Fruit fly (Drosophila melanogaster): ENCODE data around the gene CG7110.

CG7110 gene

DNA sequence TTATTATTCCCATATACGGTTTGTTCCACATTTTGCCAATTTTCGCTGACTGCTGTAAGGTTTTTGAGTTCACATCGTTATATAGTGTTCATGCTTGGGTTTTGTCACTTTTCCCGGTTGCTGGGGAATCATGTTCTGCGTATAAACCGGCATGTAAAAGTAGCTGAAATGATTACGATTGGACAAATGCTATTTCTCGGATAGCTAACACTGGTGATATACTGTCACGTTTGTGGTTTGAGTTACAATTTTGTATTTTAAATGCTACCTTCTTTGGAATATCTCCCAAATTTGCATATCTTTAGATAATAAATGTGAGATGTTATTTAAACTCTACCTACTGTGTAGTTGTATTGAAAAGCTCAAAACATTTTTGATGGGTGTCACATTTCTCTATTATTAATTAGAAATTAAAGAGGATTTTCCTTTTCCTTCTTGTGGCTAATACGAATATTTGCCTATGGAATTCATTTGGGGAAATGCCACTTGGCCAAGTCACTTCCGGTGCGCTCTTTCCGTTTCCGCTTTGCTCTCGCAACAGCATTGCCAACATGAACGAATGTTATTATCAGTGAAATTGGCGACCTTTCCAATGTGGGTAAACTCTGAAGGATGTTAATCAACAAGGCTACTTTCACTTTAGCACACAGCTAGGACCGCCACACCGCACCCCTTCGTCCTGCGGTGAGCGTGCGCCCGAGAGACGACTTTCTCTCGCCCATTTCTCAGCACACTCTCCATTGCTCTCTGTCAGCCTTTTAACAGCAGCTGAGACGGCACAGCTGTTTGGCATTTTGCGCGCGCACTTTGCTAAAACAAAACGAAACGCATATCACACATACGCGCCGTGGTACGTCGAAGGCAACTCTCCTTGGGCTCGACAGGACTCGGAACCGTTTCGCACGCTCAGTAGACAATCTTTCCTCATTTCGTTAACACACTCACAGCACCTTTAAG is 16.0 kb downstream of the CG7110 start, which contains the start of the genes CG16956, CG42784 and CG43850 (continued):
- no peak for TF ChIP-seq Hr78 (GFP tag; optimal IDR thresholded peaks at IDR 0.05)
- no peak for TF ChIP-seq CG10979 (tag; optimal IDR thresholded peaks at IDR 0.05)
- TF ChIP-seq CG9932 (GFP tag; IDR thresholded peaks at IDR 0.05): no peak
- TF ChIP-seq zfh1 (GFP tag; IDR thresholded peaks at IDR 0.05): no peak
- TF ChIP-seq Camta (GFP tag; optimal IDR thresholded peaks at IDR 0.05): no peak
- TF ChIP-seq ems (GFP tag; optimal IDR thresholded peaks at IDR 0.05): no peak
- TF ChIP-seq Dfd (GFP tag; optimal IDR thresholded peaks at IDR 0.05): no peak
- TF ChIP-seq Ets65A (GFP tag): peak; percentile 51
- no peak for TF ChIP-seq CG2678 (tag; optimal IDR thresholded peaks at IDR 0.05)
- TF ChIP-seq CG15696 (tag; optimal IDR thresholded peaks at IDR 0.05): no peak
- TF ChIP-seq dm (GFP tag; optimal IDR thresholded peaks at IDR 0.05): no peak
- TF ChIP-seq gcm (GFP tag; optimal IDR thresholded peaks at IDR 0.05): no peak
- peak; percentile 87 for TF ChIP-seq Meics (GFP tag; optimal IDR thresholded peaks at IDR 0.05)
- peak in 1 of 2 experiments; percentile 49 for TF ChIP-seq insv (GFP tag; optimal IDR thresholded peaks at IDR 0.05)
- TF ChIP-seq Hmr (GFP tag; optimal IDR thresholded peaks at IDR 0.05): peak; percentile 94
- no peak for TF ChIP-seq inv (GFP tag; IDR thresholded peaks at IDR 0.05; ENCODE audit: partially characterized antibody)
- TF ChIP-seq CG9215 (GFP tag; IDR thresholded peaks at IDR 0.05): no peak; the same call in 1 of the 2 replicates
- peak; percentile 26 for TF ChIP-seq sqz (GFP tag; optimal IDR thresholded peaks at IDR 0.05)
- TF ChIP-seq disco-r (GFP tag; optimal IDR thresholded peaks at IDR 0.05): peak; percentile 5
- TF ChIP-seq CG5180 (GFP tag; optimal IDR thresholded peaks at IDR 0.05): peak; percentile 51

- TF ChIP-seq ken (GFP tag; IDR thresholded peaks at IDR 0.05) (no peak), CG34376 (GFP tag; optimal IDR thresholded peaks at IDR 0.05) (no peak), Drgx (GFP tag; IDR thresholded peaks at IDR 0.05) (peak; percentile 30; the same call in 1 of the 2 replicates)
Observed at dm6 chr2L:13430919-13431502, 32.2 kb downstream of the CG7110 start.

DNA sequence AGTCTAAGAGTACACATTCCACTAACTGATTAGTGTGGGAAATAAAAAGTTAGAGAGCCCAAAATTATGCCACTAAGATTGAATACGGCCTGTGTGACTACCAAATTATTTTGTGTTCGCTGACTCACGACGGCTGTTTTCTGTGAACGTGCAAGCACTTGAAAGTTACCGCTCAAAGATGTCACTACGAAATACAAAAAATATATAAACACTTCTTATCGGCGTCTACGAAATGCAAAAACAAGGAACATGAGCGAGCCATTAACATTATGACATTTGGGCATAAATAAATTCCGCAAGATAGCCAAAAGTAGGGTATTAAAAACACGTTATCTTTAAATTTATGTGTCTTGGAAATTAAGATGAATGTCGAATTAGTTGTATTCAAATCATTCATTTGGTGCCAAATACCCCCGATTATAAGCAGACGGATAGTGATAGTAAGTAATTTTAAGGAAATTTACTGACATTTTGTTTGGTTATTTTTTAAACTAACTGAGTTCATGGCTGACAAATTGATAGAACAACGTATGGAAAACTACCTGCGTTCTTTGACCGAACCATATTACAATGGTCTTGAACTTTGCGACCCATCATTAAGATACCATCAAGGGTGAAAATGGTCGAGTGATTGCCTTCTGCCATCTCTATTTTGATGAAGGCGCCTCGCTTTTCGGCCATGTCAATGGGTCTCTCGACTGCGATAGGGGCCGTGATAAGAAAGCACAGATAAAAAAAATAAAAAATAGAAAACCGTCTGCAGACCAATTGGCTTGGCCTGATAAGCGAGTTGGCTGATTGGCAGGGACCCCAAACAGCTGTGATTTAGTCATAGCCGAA is 36.2 kb downstream of the CG7110 start, which contains the start of gene Tehao:
Tehao (plus strand) TSS at position 828 of the 840 bp plus-strand sequence.
- no peak for TF ChIP-seq CG3281 (GFP tag; optimal IDR thresholded peaks at IDR 0.05)
- peak in 1 of 2 experiments; percentile 78 for TF ChIP-seq Hr78 (GFP tag; optimal IDR thresholded peaks at IDR 0.05)
- no peak for TF ChIP-seq ap (GFP tag; IDR thresholded peaks at IDR 0.05)
- no peak for TF ChIP-seq Hsf (GFP tag; optimal IDR thresholded peaks at IDR 0.05)
- TF ChIP-seq nerfin-2 (GFP tag; IDR thresholded peaks at IDR 0.05; ENCODE audit: partially characterized antibody): no peak
- no peak for TF ChIP-seq CG3163 (GFP tag; optimal IDR thresholded peaks at IDR 0.05)
- TF ChIP-seq zf30C (GFP tag; optimal IDR thresholded peaks at IDR 0.05): no peak
- peak; percentile 76 for TF ChIP-seq CG34376 (GFP tag; optimal IDR thresholded peaks at IDR 0.05)
- peak; percentile 20 for TF ChIP-seq CG2120 (GFP tag; optimal IDR thresholded peaks at IDR 0.05)
- no peak for TF ChIP-seq CG42726 (GFP tag; IDR thresholded peaks at IDR 0.05; ENCODE audit: partially characterized antibody)
- no peak for TF ChIP-seq Elba2 (GFP tag; optimal IDR thresholded peaks at IDR 0.05)
- peak; percentile 9 for TF ChIP-seq Dip3 (GFP tag; optimal IDR thresholded peaks at IDR 0.05)
- TF ChIP-seq h (optimal IDR thresholded peaks at IDR 0.05): no peak
- no peak for TF ChIP-seq CG14667 (GFP tag; IDR thresholded peaks at IDR 0.05)
- TF ChIP-seq Sry-δ (GFP tag; optimal IDR thresholded peaks at IDR 0.05): no peak
- TF ChIP-seq CG6689 (GFP tag; IDR thresholded peaks at IDR 0.05): no peak
- no peak for TF ChIP-seq klu (GFP tag; IDR thresholded peaks at IDR 0.05)
- TF ChIP-seq Aef1 (GFP tag; IDR thresholded peaks at IDR 0.05): no peak
- peak; percentile 34 for TF ChIP-seq sens (GFP tag)
- TF ChIP-seq CG8281 (tag; optimal IDR thresholded peaks at IDR 0.05): no peak
- TF ChIP-seq CG10959 (GFP tag; IDR thresholded peaks at IDR 0.05): no peak
- no peak for TF ChIP-seq CG7963 (GFP tag; IDR thresholded peaks at IDR 0.05; ENCODE audit: partially characterized antibody)
- TF ChIP-seq Rx (GFP tag; IDR thresholded peaks at IDR 0.05): no peak
- TF ChIP-seq CG12299 (tag; optimal IDR thresholded peaks at IDR 0.05): no peak
